Worm (Caenorhabditis elegans): ENCODE results near the gene H43E16.1.

DNA sequence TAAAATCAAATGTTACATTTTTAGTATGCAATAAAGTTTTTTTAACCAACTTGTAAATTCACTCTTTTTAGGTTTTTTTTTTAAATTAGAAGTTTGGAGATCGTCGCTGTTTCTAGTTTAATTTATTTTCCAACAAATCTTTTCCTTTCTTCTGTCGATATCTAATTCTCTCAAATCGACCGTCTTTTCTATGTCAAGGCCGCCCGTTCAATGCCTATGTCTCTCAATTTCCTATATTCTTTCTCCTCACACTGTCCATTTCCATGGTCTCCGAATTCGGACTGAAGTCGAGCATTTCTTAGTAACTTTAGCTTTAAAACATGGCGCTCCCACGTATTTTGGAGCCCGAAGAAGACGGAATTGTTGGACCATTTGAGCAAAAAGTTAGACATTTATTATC lies 42.6 kb downstream of the H43E16.1 start, which contains the start of the genes T14B4.5 and T14B4.20:
- TF ChIP-seq him-1 (tag; optimal IDR thresholded peaks at IDR 0.05), result no peak
- no peak for TF ChIP-seq dao-5 (tag; optimal IDR thresholded peaks at IDR 0.05)
- TF ChIP-seq W03F9.2 (tag; optimal IDR thresholded peaks at IDR 0.05), result no peak

Measured in whole organism, L4/young adult.